Fruit fly (Drosophila melanogaster): ENCODE results near the gene CG10650.

CG10650 gene

DNA sequence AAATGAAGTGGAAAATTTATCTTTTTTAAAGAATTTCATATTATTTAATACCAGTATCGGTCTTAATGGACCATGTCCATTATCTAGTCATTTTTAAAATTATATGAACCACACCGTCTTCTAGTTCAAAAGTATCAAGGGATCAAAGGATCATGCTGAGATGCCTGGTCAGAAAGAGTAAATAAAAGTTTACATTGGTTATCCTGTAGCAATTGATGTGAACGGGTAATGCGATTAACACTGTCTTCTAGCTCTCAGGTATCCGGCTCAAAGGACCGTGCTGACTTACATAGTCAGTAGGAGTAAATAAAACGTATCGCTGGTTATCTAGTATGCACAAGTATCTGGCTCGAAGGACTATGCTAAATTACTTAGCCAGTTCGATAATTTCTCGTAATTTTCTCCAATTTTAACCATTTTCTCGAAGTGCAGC lies 23.4 kb upstream of the CG10650 start:
- TF ChIP-seq Neu2 (GFP tag; optimal IDR thresholded peaks at IDR 0.05; ENCODE audit: borderline replicate concordance) (no peak), nerfin-2 (GFP tag; IDR thresholded peaks at IDR 0.05; ENCODE audit: partially characterized antibody) (no peak), abd-A (tag; optimal IDR thresholded peaks at IDR 0.05) (no peak), CG3065 (GFP tag; optimal IDR thresholded peaks at IDR 0.05) (no peak), Drgx (GFP tag; IDR thresholded peaks at IDR 0.05) (no peak), Taf1 (GFP tag; IDR thresholded peaks at IDR 0.05) (no peak), trh (GFP tag; optimal IDR thresholded peaks at IDR 0.05) (no peak), CG11504 (tag; optimal IDR thresholded peaks at IDR 0.05) (peak; percentile 65), CG14050 (GFP tag; IDR thresholded peaks at IDR 0.05) (no peak), CG6254 (GFP tag; optimal IDR thresholded peaks at IDR 0.05) (no peak), HHEX (GFP tag; optimal IDR thresholded peaks at IDR 0.05) (peak; percentile 52), sens-2 (GFP tag; IDR thresholded peaks at IDR 0.05) (no peak), CG11093 (GFP tag; IDR thresholded peaks at IDR 0.05) (no peak), CG10462 (GFP tag; optimal IDR thresholded peaks at IDR 0.05) (no peak), crc (GFP tag; optimal IDR thresholded peaks at IDR 0.05) (no peak), E2f1 (GFP tag; IDR thresholded peaks at IDR 0.05) (no peak), chinmo (GFP tag; IDR thresholded peaks at IDR 0.05; ENCODE audit: partially characterized antibody) (no peak), Antp (GFP tag; optimal IDR thresholded peaks at IDR 0.05) (no peak), hth (optimal IDR thresholded peaks at IDR 0.05) (no peak), gro (GFP tag; optimal IDR thresholded peaks at IDR 0.05) (no peak), mirr (GFP tag; optimal IDR thresholded peaks at IDR 0.05) (no peak), CG16815 (GFP tag; optimal IDR thresholded peaks at IDR 0.05) (peak; percentile 7), HmgD (GFP tag; optimal IDR thresholded peaks at IDR 0.05) (no peak), CG13624 (GFP tag; optimal IDR thresholded peaks at IDR 0.05) (no peak), Atf6 (GFP tag; IDR thresholded peaks at IDR 0.05) (no peak), tna (GFP tag; IDR thresholded peaks at IDR 0.05; ENCODE audit: partially characterized antibody) (no peak), CG17912 (GFP tag; optimal IDR thresholded peaks at IDR 0.05) (no peak), Lpt (GFP tag; optimal IDR thresholded peaks at IDR 0.05) (no peak), Xrp1 (GFP tag; IDR thresholded peaks at IDR 0.05) (no peak), Poxn (GFP tag; IDR thresholded peaks at IDR 0.05) (no peak), wor (GFP tag; IDR thresholded peaks at IDR 0.05) (no peak), Dip2 (GFP tag; IDR thresholded peaks at IDR 0.05) (no peak), PHDP (tag; optimal IDR thresholded peaks at IDR 0.05) (no peak), lov (optimal IDR thresholded peaks at IDR 0.05) (no peak), lov (GFP tag; IDR thresholded peaks at IDR 0.05) (no peak), gfzf (GFP tag; optimal IDR thresholded peaks at IDR 0.05) (no peak), CG4730 (GFP tag; IDR thresholded peaks at IDR 0.05) (no peak), bigmax (GFP tag; optimal IDR thresholded peaks at IDR 0.05) (no peak), CG13775 (GFP tag; optimal IDR thresholded peaks at IDR 0.05) (peak; percentile 35), E2f2 (GFP tag; IDR thresholded peaks at IDR 0.05) (no peak), CG6765 (GFP tag; optimal IDR thresholded peaks at IDR 0.05) (no peak), CG34224 (GFP tag; IDR thresholded peaks at IDR 0.05; ENCODE audit: partially characterized antibody) (no peak), Ada2b (GFP tag; IDR thresholded peaks at IDR 0.05) (no peak), CG34376 (GFP tag; optimal IDR thresholded peaks at IDR 0.05) (peak; percentile 34), row (GFP tag; IDR thresholded peaks at IDR 0.05) (peak; percentile 47; the same call in 2 of the 3 replicates), oc (tag; optimal IDR thresholded peaks at IDR 0.05) (no peak), CG14014 (GFP tag; IDR thresholded peaks at IDR 0.05) (no peak), lab (GFP tag; optimal IDR thresholded peaks at IDR 0.05) (peak; percentile 33), CG14667 (GFP tag; IDR thresholded peaks at IDR 0.05) (no peak), nau (GFP tag; optimal IDR thresholded peaks at IDR 0.05) (no peak), Bteb2 (GFP tag; optimal IDR thresholded peaks at IDR 0.05) (no peak), mld (GFP tag; IDR thresholded peaks at IDR 0.05; ENCODE audit: partially characterized antibody) (no peak), Lhr (GFP tag; optimal IDR thresholded peaks at IDR 0.05) (no peak)

Data from whole organism, embryonic.